Worm (Caenorhabditis elegans) whole organism, L3 larva: Measurements from ENCODE around the gene C08B6.2.

Experiments
- R02D3.7 ChIP-seq: fragments of 150-350 bp; optimal IDR thresholded peaks from 2 replicates; lab custom pipeline; 2014; ENCODE audit warnings: missing biosample characterization, missing genetic modification characterization
- ZK546.5 ChIP-seq: sonication (generic microtip); optimal IDR thresholded peaks from 2 replicates; lab custom pipeline; 2017; ENCODE audit warnings: missing biosample characterization, missing genetic modification characterization
- ama-1 ChIP-seq: fragments of 150-350 bp; optimal IDR thresholded peaks from 2 replicates; lab custom pipeline; 2018
- ceh-16 ChIP-seq: sonication (generic microtip); optimal IDR thresholded peaks from 2 replicates; lab custom pipeline; 2017; ENCODE audit warnings: missing biosample characterization, missing genetic modification characterization
- ceh-28 ChIP-seq: fragments of 150-350 bp; optimal IDR thresholded peaks from 2 replicates; lab custom pipeline; 2014; ENCODE audit warnings: missing biosample characterization, missing genetic modification reagents, missing genetic modification characterization
- ceh-82 ChIP-seq: fragments of 150-350 bp; optimal IDR thresholded peaks from 2 replicates; lab custom pipeline; 2014; ENCODE audit warnings: missing biosample characterization, missing genetic modification characterization
- daf-12 ChIP-seq: fragments of 150-350 bp; optimal IDR thresholded peaks from 2 replicates; lab custom pipeline; 2014; ENCODE audit warnings: missing biosample characterization, missing genetic modification reagents, missing genetic modification characterization
- elt-1 ChIP-seq: fragments of 150-350 bp; optimal IDR thresholded peaks from 2 replicates; lab custom pipeline; 2014; ENCODE audit warnings: missing biosample characterization, missing genetic modification characterization
- elt-2 ChIP-seq: sonication (generic microtip); optimal IDR thresholded peaks from 2 replicates; lab custom pipeline; 2016; ENCODE audit warnings: missing genetic modification reagents, mild to moderate bottlenecking, missing genetic modification characterization, missing compliant biosample characterization
- elt-3 ChIP-seq, 3 experiments: fragments of 150-350 bp in 1 of 3; sonication (generic microtip) in 2 of 3; optimal IDR thresholded peaks; 2 replicates in 2 of 3; 4 replicates in 1 of 3; lab custom pipeline; 2014 to 2017; ENCODE audit warnings: missing biosample characterization in 3 of 3, missing genetic modification characterization in 3 of 3
- eor-1 ChIP-seq, 2 experiments: fragments of 150-350 bp; optimal IDR thresholded peaks; 2 replicates each; lab custom pipeline; 2014 to 2018; ENCODE audit warnings: missing biosample characterization in 2 of 2, missing genetic modification characterization in 2 of 2
- fkh-10 ChIP-seq: sonication (generic microtip); optimal IDR thresholded peaks from 2 replicates; lab custom pipeline; 2017; ENCODE audit warnings: missing biosample characterization, missing genetic modification reagents, missing genetic modification characterization
- fkh-2 ChIP-seq: fragments of 150-350 bp; optimal IDR thresholded peaks from 2 replicates; lab custom pipeline; 2014; ENCODE audit warnings: missing biosample characterization, missing genetic modification reagents, missing genetic modification characterization
- jun-1 ChIP-seq: fragments of 150-350 bp; optimal IDR thresholded peaks from 2 replicates; lab custom pipeline; 2014; ENCODE audit warnings: missing biosample characterization, missing genetic modification reagents, missing genetic modification characterization
- lsy-12 ChIP-seq: sonication (generic microtip); optimal IDR thresholded peaks from 2 replicates; lab custom pipeline; 2016; ENCODE audit warnings: mild to moderate bottlenecking, missing genetic modification characterization, missing compliant biosample characterization
- mdl-1 ChIP-seq: fragments of 150-350 bp; optimal IDR thresholded peaks from 2 replicates; lab custom pipeline; 2014; ENCODE audit warnings: missing biosample characterization, missing genetic modification characterization
- mml-1 ChIP-seq: fragments of 150-350 bp; sonication (generic microtip); optimal IDR thresholded peaks from 3 replicates; lab custom pipeline; 2014; ENCODE audit warnings: missing biosample characterization, missing genetic modification characterization
- nfya-1 ChIP-seq: sonication (generic microtip); optimal IDR thresholded peaks from 2 replicates; lab custom pipeline; 2017; ENCODE audit warnings: missing genetic modification characterization, mild to moderate bottlenecking, missing compliant biosample characterization, antibody characterized with exemption, moderate library complexity; ENCODE audit not compliant: insufficient read depth
- nhr-11 ChIP-seq: fragments of 150-350 bp; optimal IDR thresholded peaks from 2 replicates; lab custom pipeline; 2014; ENCODE audit warnings: missing biosample characterization, missing genetic modification characterization
- nhr-12 ChIP-seq: fragments of 150-350 bp; optimal IDR thresholded peaks from 2 replicates; lab custom pipeline; 2014; ENCODE audit warnings: missing biosample characterization, missing genetic modification characterization
- nhr-23 ChIP-seq: fragments of 150-350 bp; optimal IDR thresholded peaks from 2 replicates; lab custom pipeline; 2014; ENCODE audit warnings: missing biosample characterization, missing genetic modification reagents, missing genetic modification characterization
- nhr-28 ChIP-seq: fragments of 150-350 bp; optimal IDR thresholded peaks from 2 replicates; lab custom pipeline; 2014; ENCODE audit warnings: missing biosample characterization, missing genetic modification characterization
- nhr-43 ChIP-seq: sonication (generic microtip); optimal IDR thresholded peaks from 2 replicates; lab custom pipeline; 2016; ENCODE audit warnings: mild to moderate bottlenecking, missing genetic modification characterization, missing compliant biosample characterization; ENCODE audit not compliant: poor library complexity, severe bottlenecking
- nhr-77 ChIP-seq: fragments of 150-350 bp; optimal IDR thresholded peaks from 2 replicates; lab custom pipeline; 2014; ENCODE audit warnings: missing biosample characterization, missing genetic modification characterization
- pha-4 ChIP-seq: fragments of 150-350 bp; optimal IDR thresholded peaks from 2 replicates; lab custom pipeline; 2014; ENCODE audit warnings: missing biosample characterization, missing genetic modification reagents, missing genetic modification characterization
- pqm-1 ChIP-seq: fragments of 150-350 bp; optimal IDR thresholded peaks from 2 replicates; lab custom pipeline; 2017; ENCODE audit warnings: missing biosample characterization, missing genetic modification characterization, inconsistent platforms
- sea-2 ChIP-seq: fragments of 150-350 bp; sonication (generic microtip); optimal IDR thresholded peaks from 4 replicates; lab custom pipeline; 2014; ENCODE audit warnings: missing biosample characterization, missing genetic modification reagents, missing genetic modification characterization
- skn-1 ChIP-seq: fragments of 150-350 bp; optimal IDR thresholded peaks from 2 replicates; lab custom pipeline; 2014; ENCODE audit warnings: missing biosample characterization, missing genetic modification characterization
- unc-39 ChIP-seq: sonication (generic microtip); optimal IDR thresholded peaks from 4 replicates; lab custom pipeline; 2017; ENCODE audit warnings: missing biosample characterization, missing genetic modification characterization
- unc-62 ChIP-seq: fragments of 150-350 bp; sonication (generic microtip); optimal IDR thresholded peaks from 4 replicates; lab custom pipeline; 2014; ENCODE audit warnings: missing biosample characterization, missing genetic modification reagents, missing genetic modification characterization
- zag-1 ChIP-seq: fragments of 150-350 bp; optimal IDR thresholded peaks from 2 replicates; lab custom pipeline; 2014; ENCODE audit warnings: missing biosample characterization, missing genetic modification characterization
- ztf-11 ChIP-seq: fragments of 150-350 bp; optimal IDR thresholded peaks from 2 replicates; lab custom pipeline; 2014; ENCODE audit warnings: missing biosample characterization, missing genetic modification characterization

The C08B6.2 gene

DNA sequence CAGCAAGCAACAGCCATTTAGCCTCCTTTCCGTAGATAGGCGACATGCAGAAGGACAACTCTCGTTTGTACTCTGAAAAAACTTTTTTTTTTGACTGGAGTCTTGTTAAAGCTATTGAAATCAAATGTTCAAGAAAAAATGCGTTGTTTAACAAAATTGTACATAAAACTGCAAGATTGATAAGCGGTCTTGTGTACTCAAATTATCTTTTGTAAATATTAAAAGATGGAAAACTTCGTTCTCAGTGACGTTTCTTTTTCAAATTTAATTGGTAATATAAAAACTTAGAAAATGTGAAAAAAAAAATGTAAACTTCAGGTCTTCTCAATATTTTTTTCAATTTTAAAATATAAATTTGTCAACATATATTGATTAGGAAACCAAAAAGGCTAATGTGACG is 5.6 kb downstream of the C08B6.2 start:
- TF ChIP-seq unc-62 (GFP tag; lab: Kevin White, UChicago) (no peak), daf-12 (tag; lab: Kevin White, UChicago) (no peak), elt-2 (tag; lab: Kevin White, UChicago) (peak; percentile 42), mdl-1 (tag; lab: Kevin White, UChicago) (no peak), ceh-82 (tag; lab: Kevin White, UChicago) (no peak), nhr-77 (tag; lab: Kevin White, UChicago) (no peak), R02D3.7 (tag; lab: Kevin White, UChicago) (no peak), pqm-1 (tag; lab: Kevin White, UChicago) (peak; percentile 5), pha-4 (peak; percentile 63), sea-2 (GFP tag; lab: Kevin White, UChicago) (no peak), elt-3 (tag; optimal IDR thresholded peaks at IDR 0.05; lab: Kevin White, UChicago) (no peak), ceh-16 (tag; lab: Kevin White, UChicago) (no peak), fkh-2 (tag; lab: Kevin White, UChicago) (no peak)

DNA sequence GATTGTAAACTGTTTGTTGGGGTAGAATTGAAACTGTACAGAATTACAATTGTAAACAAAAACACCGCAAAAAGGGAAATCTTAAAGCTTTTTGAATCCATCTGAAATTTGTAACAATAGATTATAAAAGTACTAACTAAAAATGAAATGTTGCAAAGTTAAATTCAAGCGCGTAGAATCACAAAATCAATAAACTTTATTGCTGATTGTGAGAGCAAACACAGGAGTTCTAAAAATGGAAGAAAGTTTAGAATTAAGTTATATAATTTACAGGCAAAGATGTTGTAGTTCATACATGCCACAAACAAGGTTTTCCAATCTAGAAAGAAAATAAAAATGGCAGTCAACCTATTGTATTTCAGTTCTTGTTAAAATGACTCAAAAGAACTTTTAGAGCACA is 6.7 kb downstream of the C08B6.2 start, which contains the start of gene C08B6.3:
TSS of gene C08B6.3 (minus strand) at position 101 of the 400 bp plus-strand sequence.
- TF ChIP-seq lsy-12 (tag; lab: Kevin White, UChicago) = no peak
- TF ChIP-seq ceh-82 (tag; lab: Kevin White, UChicago) = no peak
- TF ChIP-seq unc-62 (GFP tag; lab: Kevin White, UChicago) = no peak
- no peak for TF ChIP-seq nhr-11 (tag; lab: Kevin White, UChicago)
- TF ChIP-seq elt-2 (tag; lab: Kevin White, UChicago) = no peak
- TF ChIP-seq nhr-23 (tag; lab: Kevin White, UChicago) = no peak
- TF ChIP-seq elt-3 (tag; optimal IDR thresholded peaks at IDR 0.05; lab: Kevin White, UChicago) = no peak
- TF ChIP-seq nhr-28 = no peak
- no peak for TF ChIP-seq nhr-12 (tag; lab: Kevin White, UChicago)
- TF ChIP-seq zag-1 (tag; lab: Kevin White, UChicago) = no peak
- TF ChIP-seq nhr-77 (tag; lab: Kevin White, UChicago) = no peak
- no peak for TF ChIP-seq skn-1 (tag; lab: Kevin White, UChicago)
- TF ChIP-seq pqm-1 (tag; lab: Kevin White, UChicago) = no peak
- no peak for TF ChIP-seq nhr-43 (tag; lab: Kevin White, UChicago)
- no peak for TF ChIP-seq mml-1 (tag; lab: Kevin White, UChicago)
- no peak for TF ChIP-seq nfya-1 (tag; lab: Kevin White, UChicago)
- TF ChIP-seq pha-4 = no peak
- no peak for TF ChIP-seq elt-1 (tag; lab: Kevin White, UChicago)
- no peak for TF ChIP-seq ZK546.5

DNA sequence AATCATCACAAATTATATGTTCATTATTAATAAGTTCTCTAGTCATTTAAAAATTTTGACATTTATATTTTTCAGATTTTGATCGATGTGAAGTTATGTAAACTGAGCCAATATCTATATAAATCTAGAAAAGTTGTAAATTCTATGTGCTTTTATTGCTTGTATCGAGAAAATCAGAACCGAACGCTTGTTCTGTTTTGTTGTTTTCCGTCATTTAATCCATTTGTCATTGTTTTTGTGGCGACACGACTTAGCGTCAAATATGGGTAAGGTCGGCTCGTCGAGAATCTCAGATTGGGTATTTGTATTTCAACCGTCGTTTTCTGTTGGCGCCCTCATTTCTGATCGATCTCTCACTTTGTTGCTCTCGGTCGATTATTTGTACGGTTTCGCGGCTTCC is 8.8 kb downstream of the C08B6.2 start, which contains the start of gene cht-5:
TSS of gene cht-5 (plus strand) at position 301 of the 400 bp plus-strand sequence.
- TF ChIP-seq ama-1 (no peak), lsy-12 (tag; lab: Kevin White, UChicago) (no peak), elt-1 (tag; lab: Kevin White, UChicago) (no peak), nfya-1 (tag; lab: Kevin White, UChicago) (no peak), jun-1 (tag; lab: Kevin White, UChicago) (no peak), elt-3 (tag; optimal IDR thresholded peaks at IDR 0.05; lab: Kevin White, UChicago) (no peak), mml-1 (tag; lab: Kevin White, UChicago) (no peak), nhr-23 (tag; lab: Kevin White, UChicago) (no peak), ztf-11 (no peak), daf-12 (tag; lab: Kevin White, UChicago) (no peak), ceh-82 (tag; lab: Kevin White, UChicago) (no peak), pqm-1 (tag; lab: Kevin White, UChicago) (no peak), eor-1 (tag; optimal IDR thresholded peaks at IDR 0.05; lab: Kevin White, UChicago) (no peak), unc-39 (tag; lab: Kevin White, UChicago) (no peak), mdl-1 (tag; lab: Kevin White, UChicago) (no peak), fkh-10 (GFP tag; lab: Kevin White, UChicago) (no peak), ceh-28 (tag; lab: Kevin White, UChicago) (no peak), nhr-12 (tag; lab: Kevin White, UChicago) (no peak), R02D3.7 (tag; lab: Kevin White, UChicago) (no peak)

DNA sequence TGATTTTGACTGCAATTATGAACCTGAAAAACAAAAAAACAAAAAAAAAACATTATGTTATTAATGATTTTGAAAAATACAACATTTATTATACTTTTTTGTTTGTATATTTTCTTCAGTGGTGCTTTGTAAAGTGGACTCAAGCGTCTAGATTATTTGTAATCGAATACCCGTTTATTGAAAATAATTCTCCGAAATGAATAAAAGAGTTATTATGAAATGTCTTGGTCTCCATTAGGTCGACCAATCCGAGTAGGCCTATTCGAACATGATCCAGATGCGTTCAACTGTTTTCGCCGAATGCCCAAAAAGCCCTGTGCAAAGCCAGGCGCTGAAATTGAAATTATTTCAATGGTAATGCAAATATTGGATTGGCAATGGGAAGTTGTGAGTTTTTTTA is 12.0 kb downstream of the C08B6.2 start, which contains the start of gene C08B6.5:
TSS of gene C08B6.5 (plus strand) at position 301 of the 400 bp plus-strand sequence.
- TF ChIP-seq elt-3 (tag; optimal IDR thresholded peaks at IDR 0.05; lab: Kevin White, UChicago) (no peak), daf-12 (tag; lab: Kevin White, UChicago) (no peak)
